Worm (Caenorhabditis elegans): ENCODE measurements around the gene M03E7.1.

Gene M03E7.1

ce11 chrV:5596391-5597030, 25.0 kb upstream of the M03E7.1 start, which contains the start of gene zhit-1:
Gene zhit-1, minus strand, starts transcription at chrV:5596551.
- TF ChIP-seq daf-12 (tag; optimal IDR thresholded peaks at IDR 0.05) = no peak
- TF ChIP-seq elt-1 (tag; optimal IDR thresholded peaks at IDR 0.05) = no peak
- no peak for TF ChIP-seq eor-1 (tag; optimal IDR thresholded peaks at IDR 0.05)
- peak; percentile 51 for TF ChIP-seq egl-5 (tag; optimal IDR thresholded peaks at IDR 0.05)
- TF ChIP-seq lin-15B (tag; optimal IDR thresholded peaks at IDR 0.05) = peak; percentile 58
- TF ChIP-seq zag-1 (tag; optimal IDR thresholded peaks at IDR 0.05) = no peak
- TF ChIP-seq nhr-12 (tag; optimal IDR thresholded peaks at IDR 0.05) = no peak
- peak; percentile 45 for TF ChIP-seq pha-4 (tag; optimal IDR thresholded peaks at IDR 0.05)
- no peak for TF ChIP-seq sea-2 (GFP tag; optimal IDR thresholded peaks at IDR 0.05)
- no peak for TF ChIP-seq elt-2 (tag; optimal IDR thresholded peaks at IDR 0.05)
- TF ChIP-seq unc-39 (tag; optimal IDR thresholded peaks at IDR 0.05) = no peak
- peak; percentile 21 for TF ChIP-seq nhr-23 (tag; optimal IDR thresholded peaks at IDR 0.05)
- peak; percentile 42 for TF ChIP-seq nfya-1 (tag; optimal IDR thresholded peaks at IDR 0.05; ENCODE audit: insufficient read depth)
- no peak for TF ChIP-seq hmg-11 (tag; optimal IDR thresholded peaks at IDR 0.05)
- TF ChIP-seq nhr-76 (tag; optimal IDR thresholded peaks at IDR 0.05) = no peak
- no peak for TF ChIP-seq fos-1 (tag; optimal IDR thresholded peaks at IDR 0.05)
- TF ChIP-seq ceh-16 (tag; optimal IDR thresholded peaks at IDR 0.05) = no peak
- TF ChIP-seq mml-1 (tag; optimal IDR thresholded peaks at IDR 0.05) = no peak
- TF ChIP-seq nhr-237 (tag; optimal IDR thresholded peaks at IDR 0.05) = no peak
- TF ChIP-seq snpc-4 (tag; optimal IDR thresholded peaks at IDR 0.05) = peak; percentile 58
- TF ChIP-seq nhr-25 (tag; optimal IDR thresholded peaks at IDR 0.05) = no peak

ce11 chrV:5601263-5601662, 20.2 kb upstream of the M03E7.1 start, which contains the start of gene CD4.8:
Gene CD4.8, minus strand, starts transcription at chrV:5601363.
- TF ChIP-seq ceh-9 (tag; optimal IDR thresholded peaks at IDR 0.05) (no peak), lsy-12 (tag; optimal IDR thresholded peaks at IDR 0.05) (no peak), ceh-28 (tag; optimal IDR thresholded peaks at IDR 0.05) (no peak), elt-3 (tag; optimal IDR thresholded peaks at IDR 0.05) (no peak), fkh-2 (tag; optimal IDR thresholded peaks at IDR 0.05) (no peak), jun-1 (tag; optimal IDR thresholded peaks at IDR 0.05) (no peak), nfya-1 (tag; optimal IDR thresholded peaks at IDR 0.05; ENCODE audit: insufficient read depth) (no peak), pha-4 (tag; optimal IDR thresholded peaks at IDR 0.05) (no peak), ztf-4 (tag; optimal IDR thresholded peaks at IDR 0.05) (no peak), lin-39 (tag; optimal IDR thresholded peaks at IDR 0.05) (no peak), lin-15B (tag; optimal IDR thresholded peaks at IDR 0.05) (no peak), ama-1 (optimal IDR thresholded peaks at IDR 0.05) (no peak), snpc-4 (tag; optimal IDR thresholded peaks at IDR 0.05) (no peak), nhr-76 (tag; optimal IDR thresholded peaks at IDR 0.05) (no peak), nhr-77 (tag; optimal IDR thresholded peaks at IDR 0.05) (no peak), fos-1 (tag; optimal IDR thresholded peaks at IDR 0.05) (no peak), R02D3.7 (tag; optimal IDR thresholded peaks at IDR 0.05) (no peak), eor-1 (tag; optimal IDR thresholded peaks at IDR 0.05) (no peak), zag-1 (tag; optimal IDR thresholded peaks at IDR 0.05) (no peak)

DNA sequence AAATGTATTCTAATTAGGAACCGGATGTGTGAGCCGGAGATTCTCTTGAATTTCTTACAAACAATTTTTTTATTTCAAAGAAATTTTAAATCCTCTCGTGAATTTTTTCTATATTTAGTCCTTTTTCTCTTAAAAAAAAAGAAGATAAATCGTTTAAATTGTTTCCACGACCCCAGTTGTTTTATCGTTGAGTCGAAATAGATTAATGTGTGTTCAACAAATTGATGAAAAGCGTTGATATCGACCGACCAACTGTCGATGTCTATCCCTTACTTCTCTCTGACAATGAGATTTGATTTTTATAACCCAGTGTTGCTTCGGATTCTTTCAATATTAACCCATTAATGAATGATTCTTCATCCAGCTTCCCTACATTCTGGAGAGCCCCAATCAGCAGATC, 15.2 kb upstream of the M03E7.1 start, which contains the start of gene CD4.1:
TSS of gene CD4.1 (plus strand) at position 301 of the 400 bp plus-strand sequence.
- TF ChIP-seq sea-2 (GFP tag; optimal IDR thresholded peaks at IDR 0.05) = no peak
- TF ChIP-seq lsy-12 (tag; optimal IDR thresholded peaks at IDR 0.05) = no peak
- TF ChIP-seq nhr-76 (tag; optimal IDR thresholded peaks at IDR 0.05) = no peak
- no peak for TF ChIP-seq nhr-28 (tag; optimal IDR thresholded peaks at IDR 0.05)
- no peak for TF ChIP-seq hmg-11 (tag; optimal IDR thresholded peaks at IDR 0.05)
- no peak for TF ChIP-seq zag-1 (tag; optimal IDR thresholded peaks at IDR 0.05)
- no peak for TF ChIP-seq aly-2 (tag; optimal IDR thresholded peaks at IDR 0.05)
- no peak for TF ChIP-seq R02D3.7 (tag; optimal IDR thresholded peaks at IDR 0.05)
- no peak for TF ChIP-seq nhr-237 (tag; optimal IDR thresholded peaks at IDR 0.05)
- no peak for TF ChIP-seq mdl-1 (tag; optimal IDR thresholded peaks at IDR 0.05)
- no peak for TF ChIP-seq ceh-9 (tag; optimal IDR thresholded peaks at IDR 0.05)
- no peak for TF ChIP-seq elt-2 (tag; optimal IDR thresholded peaks at IDR 0.05)
- no peak for TF ChIP-seq unc-62 (GFP tag; optimal IDR thresholded peaks at IDR 0.05)
- no peak for TF ChIP-seq nhr-43 (tag; optimal IDR thresholded peaks at IDR 0.05; ENCODE audit: poor library complexity, severe bottlenecking)
- TF ChIP-seq nhr-11 (tag; optimal IDR thresholded peaks at IDR 0.05) = no peak
- no peak for TF ChIP-seq tbx-2 (tag; optimal IDR thresholded peaks at IDR 0.05)
- no peak for TF ChIP-seq lin-15B (tag; optimal IDR thresholded peaks at IDR 0.05)
